Worm (Caenorhabditis elegans): ENCODE results near the gene lact-2.

DNA sequence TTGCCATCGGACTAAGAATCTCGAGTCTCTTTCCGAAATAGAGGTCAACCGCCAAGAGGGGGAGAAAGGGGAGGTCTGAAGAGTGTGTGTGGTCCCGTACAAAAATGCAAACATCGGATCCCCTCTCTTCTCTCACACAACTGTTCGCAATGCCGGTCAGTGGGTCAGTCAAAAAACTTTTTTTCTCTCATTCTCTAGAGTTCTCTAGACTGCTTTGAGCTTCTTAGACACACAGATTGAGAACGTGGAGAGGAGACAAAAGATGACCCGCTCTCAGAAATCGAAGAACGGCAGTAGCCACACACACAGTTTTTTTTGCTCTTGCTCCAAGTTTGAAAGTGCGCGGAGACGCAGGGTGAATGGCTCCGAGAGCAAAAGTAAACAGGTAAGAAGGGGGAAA, 18.9 kb upstream of the lact-2 start:
- no peak for TF ChIP-seq snpc-4 (tag; optimal IDR thresholded peaks at IDR 0.05)
- no peak for TF ChIP-seq bed-3 (GFP tag; optimal IDR thresholded peaks at IDR 0.05)
- TF ChIP-seq ceh-83 (GFP tag; optimal IDR thresholded peaks at IDR 0.05) = no peak
